Worm (Caenorhabditis elegans) whole organism, L4 larva: ENCODE data around the gene prx-14.
A peak's percentile ranks its signal among the peaks of the same experiment; 100 is the strongest.
"Not testable (repeated sequence)": the region's sequence is repeated elsewhere in the genome, so short reads cannot be mapped to it uniquely, and the experiment has no call there.

Experiments used
- F26F4.8 ChIP-seq: fragments of 200-800 bp; sonication (Bioruptor generic); conservative IDR thresholded peaks from 2 replicates; pipeline ENCODE4 v1.3.6; 2022; ENCODE audit warnings: missing genetic modification characterization, missing compliant biosample characterization
- F37D6.2 ChIP-seq: sonication (generic microtip); optimal IDR thresholded peaks from 2 replicates; lab custom pipeline; 2016; ENCODE audit warnings: mild to moderate bottlenecking, missing genetic modification characterization, missing compliant biosample characterization
- F49E8.2 ChIP-seq: sonication (generic microtip); optimal IDR thresholded peaks from 2 replicates; lab custom pipeline; 2016; ENCODE audit warnings: missing compliant biosample characterization, mild to moderate bottlenecking, missing genetic modification characterization, borderline replicate concordance
- T26A8.4 ChIP-seq: fragments of 200-800 bp; sonication (Bioruptor generic); IDR thresholded peaks from 2 replicates; pipeline ENCODE4 v1.3.6; 2022; ENCODE audit warnings: missing genetic modification characterization, missing compliant biosample characterization
- ZK337.2 ChIP-seq: fragments of 200-800 bp; sonication (Bioruptor generic); IDR thresholded peaks from 2 replicates; pipeline ENCODE4 v1.3.6; 2022; ENCODE audit warnings: missing genetic modification reagents, missing genetic modification characterization, missing compliant biosample characterization
- ZK546.5 ChIP-seq, 2 experiments: sonication (generic microtip); optimal IDR thresholded peaks; 2 replicates each; lab custom pipeline; 2017; ENCODE audit warnings: missing biosample characterization in 2 of 2, missing genetic modification characterization in 2 of 2
- ama-1 ChIP-seq: fragments of 150-350 bp; optimal IDR thresholded peaks from 2 replicates; lab custom pipeline; 2014; ENCODE audit warnings: inconsistent platforms, mixed read lengths
- arid-1 ChIP-seq: fragments of 200-800 bp; sonication (Bioruptor generic); conservative IDR thresholded peaks from 2 replicates; pipeline ENCODE4 v1.3.6; 2022; ENCODE audit warnings: missing genetic modification reagents, missing genetic modification characterization, missing compliant biosample characterization
- ceh-20 ChIP-seq: fragments of 200-800 bp; sonication (Bioruptor generic); IDR thresholded peaks from 2 replicates; pipeline ENCODE4 v1.3.6; 2022; ENCODE audit warnings: missing genetic modification reagents, missing genetic modification characterization, missing compliant biosample characterization
- daf-16 ChIP-seq, 3 experiments: sonication (generic microtip); optimal IDR thresholded peaks; 2 replicates each; lab custom pipeline; 2016 to 2017; ENCODE audit warnings: missing genetic modification characterization in 3 of 3, missing genetic modification reagents in 3 of 3, mild to moderate bottlenecking in 2 of 3, missing compliant biosample characterization in 2 of 3, missing biosample characterization in 1 of 3, moderate library complexity in 1 of 3
- dmd-6 ChIP-seq: fragments of 200-800 bp; sonication (Bioruptor generic); IDR thresholded peaks from 2 replicates; pipeline ENCODE4 v1.3.6; 2022; ENCODE audit warnings: missing genetic modification reagents, missing genetic modification characterization, missing compliant biosample characterization
- dmd-9 ChIP-seq: fragments of 200-800 bp; sonication (Bioruptor generic); IDR thresholded peaks from 2 replicates; pipeline ENCODE4 v1.3.6; 2022; ENCODE audit warnings: missing genetic modification reagents, missing genetic modification characterization, missing compliant biosample characterization
- dve-1 ChIP-seq: sonication (generic microtip); optimal IDR thresholded peaks from 2 replicates; lab custom pipeline; 2017; ENCODE audit warnings: antibody characterized with exemption, mild to moderate bottlenecking, missing genetic modification characterization, missing compliant biosample characterization; ENCODE audit not compliant: insufficient read depth
- hlh-11 ChIP-seq: fragments of 200-800 bp; sonication (Bioruptor generic); optimal IDR thresholded peaks from 2 replicates; lab custom pipeline; 2018; ENCODE audit warnings: mild to moderate bottlenecking, missing genetic modification characterization, missing compliant biosample characterization
- hmg-1.1 ChIP-seq: fragments of 200-800 bp; sonication (Bioruptor generic); IDR thresholded peaks from 2 replicates; pipeline ENCODE4 v1.3.6; 2022; ENCODE audit warnings: missing genetic modification reagents, missing genetic modification characterization, missing compliant biosample characterization
- jun-1 ChIP-seq: fragments of 150-350 bp; optimal IDR thresholded peaks from 2 replicates; lab custom pipeline; 2014; ENCODE audit warnings: missing biosample characterization, missing genetic modification reagents, missing genetic modification characterization
- lim-7 ChIP-seq: fragments of 200-800 bp; sonication (Bioruptor generic); IDR thresholded peaks from 2 replicates; pipeline ENCODE4 v1.3.6; 2022; ENCODE audit warnings: missing genetic modification characterization, missing compliant biosample characterization
- lin-1 ChIP-seq: fragments of 200-800 bp; sonication (Bioruptor generic); IDR thresholded peaks from 2 replicates; pipeline ENCODE4 v1.3.6; 2022; ENCODE audit warnings: missing genetic modification reagents, missing genetic modification characterization, missing compliant biosample characterization
- lin-13 ChIP-seq: fragments of 150-350 bp; optimal IDR thresholded peaks from 2 replicates; lab custom pipeline; 2014; ENCODE audit warnings: missing biosample characterization, missing genetic modification reagents, missing genetic modification characterization
- lin-29 ChIP-seq: fragments of 200-800 bp; sonication (Bioruptor generic); IDR thresholded peaks from 2 replicates; pipeline ENCODE4 v1.3.6; 2022; ENCODE audit warnings: missing genetic modification reagents, missing genetic modification characterization, missing compliant biosample characterization
- lin-38 ChIP-seq: fragments of 200-800 bp; sonication (Bioruptor generic); IDR thresholded peaks from 2 replicates; pipeline ENCODE4 v1.3.6; 2022; ENCODE audit warnings: missing genetic modification reagents, missing genetic modification characterization, missing compliant biosample characterization
- madf-9 ChIP-seq: fragments of 200-800 bp; sonication (Bioruptor generic); conservative IDR thresholded peaks from 2 replicates; pipeline ENCODE4 v1.3.6; 2022; ENCODE audit warnings: missing genetic modification reagents, missing genetic modification characterization, missing compliant biosample characterization
- mdl-1 ChIP-seq, 2 experiments: fragments of 150-350 bp in 1 of 2; sonication (generic microtip) in 1 of 2; optimal IDR thresholded peaks; 2 replicates each; lab custom pipeline; 2014 to 2017; ENCODE audit warnings: missing biosample characterization in 2 of 2, missing genetic modification characterization in 2 of 2
- mdt-29 ChIP-seq: fragments of 200-800 bp; sonication (Bioruptor generic); IDR thresholded peaks from 2 replicates; pipeline ENCODE4 v1.3.6; 2022; ENCODE audit warnings: missing genetic modification reagents, missing genetic modification characterization, missing compliant biosample characterization
- mes-2 ChIP-seq: sonication (generic microtip); optimal IDR thresholded peaks from 2 replicates; lab custom pipeline; 2016; ENCODE audit warnings: missing genotype, mild to moderate bottlenecking, missing genetic modification characterization, missing compliant biosample characterization; ENCODE audit not compliant: poor library complexity, severe bottlenecking
- mxl-2 ChIP-seq: fragments of 200-800 bp; sonication (Bioruptor generic); conservative IDR thresholded peaks from 2 replicates; pipeline ENCODE4 v1.3.6; 2022; ENCODE audit warnings: missing genetic modification reagents, missing genetic modification characterization, missing compliant biosample characterization
- nhr-102 ChIP-seq: sonication (generic microtip); optimal IDR thresholded peaks from 2 replicates; lab custom pipeline; 2016; ENCODE audit warnings: mild to moderate bottlenecking, missing genetic modification characterization, moderate library complexity, missing compliant biosample characterization
- nhr-11 ChIP-seq: fragments of 150-350 bp; optimal IDR thresholded peaks from 2 replicates; lab custom pipeline; 2014; ENCODE audit warnings: missing biosample characterization, missing genetic modification characterization
- nhr-28 ChIP-seq: fragments of 150-350 bp; optimal IDR thresholded peaks from 2 replicates; lab custom pipeline; 2014; ENCODE audit warnings: missing biosample characterization, missing genetic modification characterization
- nhr-41 ChIP-seq: fragments of 200-800 bp; sonication (Bioruptor generic); IDR thresholded peaks from 2 replicates; pipeline ENCODE4 v1.3.6; 2022; ENCODE audit warnings: missing genetic modification reagents, missing genetic modification characterization, missing compliant biosample characterization
- nhr-48 ChIP-seq: sonication (generic microtip); optimal IDR thresholded peaks from 2 replicates; lab custom pipeline; 2016; ENCODE audit warnings: mild to moderate bottlenecking, missing genetic modification characterization, missing compliant biosample characterization
- nhr-6 ChIP-seq: fragments of 150-350 bp; optimal IDR thresholded peaks from 2 replicates; lab custom pipeline; 2014; ENCODE audit warnings: missing biosample characterization, missing genetic modification characterization
- nhr-77 ChIP-seq: fragments of 150-350 bp; optimal IDR thresholded peaks from 2 replicates; lab custom pipeline; 2014; ENCODE audit warnings: missing biosample characterization, missing genetic modification characterization
- php-3 ChIP-seq: fragments of 200-800 bp; sonication (Bioruptor generic); IDR thresholded peaks from 2 replicates; pipeline ENCODE4 v1.3.6; 2022; ENCODE audit warnings: missing genetic modification reagents, missing genetic modification characterization, missing compliant biosample characterization
- rbr-2 ChIP-seq: sonication (generic microtip); optimal IDR thresholded peaks from 2 replicates; lab custom pipeline; 2016; ENCODE audit warnings: missing genotype, missing genetic modification characterization, missing compliant biosample characterization
- saeg-2 ChIP-seq: fragments of 200-800 bp; sonication (Bioruptor generic); IDR thresholded peaks from 2 replicates; pipeline ENCODE4 v1.3.6; 2022; ENCODE audit warnings: missing genetic modification reagents, missing genetic modification characterization, missing compliant biosample characterization
- snpc-1.2 ChIP-seq: fragments of 200-800 bp; sonication (Bioruptor generic); IDR thresholded peaks from 2 replicates; pipeline ENCODE4 v1.3.6; 2022; ENCODE audit warnings: missing genetic modification reagents, missing genetic modification characterization, missing compliant biosample characterization
- tra-1 ChIP-seq: fragments of 200-800 bp; sonication (Bioruptor generic); IDR thresholded peaks from 2 replicates; pipeline ENCODE4 v1.3.6; 2022; ENCODE audit warnings: missing genetic modification reagents, missing genetic modification characterization, missing compliant biosample characterization
- unc-130 ChIP-seq: sonication (generic microtip); optimal IDR thresholded peaks from 2 replicates; lab custom pipeline; 2016; ENCODE audit warnings: missing genetic modification reagents, missing genetic modification characterization, missing compliant biosample characterization
- unc-62 ChIP-seq, 3 experiments: fragments of 150-350 bp in 1 of 3; sonication (generic microtip); optimal IDR thresholded peaks in 2 of 3; peaks in 1 of 3; 1 replicate in 1 of 3; 2 replicates in 2 of 3; lab custom pipeline; 2014 to 2017; ENCODE audit warnings: missing biosample characterization in 3 of 3, missing genetic modification characterization in 3 of 3, missing genetic modification reagents in 3 of 3, missing genotype in 1 of 3
- vab-7 ChIP-seq: fragments of 200-800 bp; sonication (Bioruptor generic); IDR thresholded peaks from 2 replicates; pipeline ENCODE4 v1.3.6; 2022; ENCODE audit warnings: missing genetic modification reagents, missing genetic modification characterization, missing compliant biosample characterization
- zfp-2 ChIP-seq: sonication (generic microtip); optimal IDR thresholded peaks from 2 replicates; lab custom pipeline; 2016; ENCODE audit warnings: mild to moderate bottlenecking, missing genetic modification characterization, missing compliant biosample characterization
- zfp-3 ChIP-seq: fragments of 200-800 bp; sonication (Bioruptor generic); conservative IDR thresholded peaks from 2 replicates; pipeline ENCODE4 v1.3.6; 2022; ENCODE audit warnings: missing genetic modification reagents, missing genetic modification characterization, missing compliant biosample characterization
- ztf-7 ChIP-seq: fragments of 150-350 bp; optimal IDR thresholded peaks from 2 replicates; lab custom pipeline; 2014; ENCODE audit warnings: missing biosample characterization, missing genetic modification characterization

The prx-14 gene

ce11 chrIV:11176967-11177366, 6.0 kb upstream of the prx-14 start, which contains the start of gene rap-3:
TSS of gene rap-3 (plus strand) at chrIV:11177267.
- TF ChIP-seq lin-38 (GFP tag; lab: Robert Waterston, UW): no peak
- TF ChIP-seq hlh-11 (tag; lab: Kevin White, UChicago): no peak
- no peak for TF ChIP-seq php-3
- TF ChIP-seq F26F4.8 (GFP tag; lab: Robert Waterston, UW): no peak
- TF ChIP-seq, all 104 proteins: peak for 0

ce11 chrIV:11178495-11178894, 4.4 kb upstream of the prx-14 start, which contains the start of gene C08F8.9:
TSS of gene C08F8.9 (minus strand) at chrIV:11178595.
- TF ChIP-seq saeg-2 (no peak), ama-1 (lab: Kevin White, UChicago) (peak; percentile 23), snpc-1.2 (GFP tag; lab: Robert Waterston, UW) (no peak)

ce11 chrIV:11179123-11179740, 3.7 kb upstream of the prx-14 start, which contains the start of gene cpt-2:
TSS of gene cpt-2 (plus strand) at chrIV:11179645.
- TF ChIP-seq ZK546.5 (tag; optimal IDR thresholded peaks at IDR 0.05; lab: Kevin White, UChicago) (peak in 1 of 2 experiments; percentile 52), hmg-1.1 (peak; percentile 83), lin-1 (peak; percentile 77), lin-29 (GFP tag; lab: Robert Waterston, UW) (peak; percentile 79), ZK337.2 (GFP tag; lab: Robert Waterston, UW) (peak; percentile 88), lin-38 (GFP tag; lab: Robert Waterston, UW) (peak; percentile 91), nhr-48 (tag; lab: Kevin White, UChicago) (peak; percentile 72), mes-2 (tag; lab: Kevin White, UChicago) (peak; percentile 92), lin-13 (GFP tag; lab: Kevin White, UChicago) (peak; percentile 57), rbr-2 (tag; lab: Kevin White, UChicago) (peak; percentile 88), vab-7 (GFP tag; lab: Robert Waterston, UW) (peak; percentile 87), ceh-20 (GFP tag; lab: Robert Waterston, UW) (peak; percentile 94), mdl-1 (tag; optimal IDR thresholded peaks at IDR 0.05; lab: Kevin White, UChicago) (peak; percentile 5 to 77), lim-7 (GFP tag; lab: Robert Waterston, UW) (peak; percentile 59; the same call in 1 of the 2 replicates), daf-16 (GFP tag; optimal IDR thresholded peaks at IDR 0.05; lab: Kevin White, UChicago) (peak; percentile 13 to 73), daf-16 (tag; optimal IDR thresholded peaks at IDR 0.05; lab: Kevin White, UChicago) (peak; percentile 77), dmd-6 (peak; percentile 94), dve-1 (tag; lab: Kevin White, UChicago) (peak; percentile 92), nhr-77 (tag; lab: Kevin White, UChicago) (peak; percentile 91), unc-62 (GFP tag; optimal IDR thresholded peaks at IDR 0.05 in 1 of 2; lab: Kevin White, UChicago) (peak in 1 of 2 experiments; percentile 97), nhr-6 (tag; lab: Kevin White, UChicago) (peak; percentile 25), ztf-7 (tag; lab: Kevin White, UChicago) (peak; percentile 67), zfp-3 (GFP tag; lab: Robert Waterston, UW) (peak; percentile 80), T26A8.4 (GFP tag; lab: Robert Waterston, UW) (peak; percentile 93), F49E8.2 (peak; percentile 61), nhr-28 (tag; lab: Kevin White, UChicago) (peak; percentile 96), arid-1 (GFP tag; lab: Robert Waterston, UW) (peak; percentile 90), mdt-29 (GFP tag; lab: Robert Waterston, UW) (peak; percentile 85), dmd-9 (GFP tag; lab: Robert Waterston, UW) (peak; percentile 91), nhr-102 (tag; lab: Kevin White, UChicago) (peak; percentile 70), nhr-11 (tag; lab: Kevin White, UChicago) (peak; percentile 75), nhr-41 (peak; percentile 45; the same call in 1 of the 2 replicates), mxl-2 (GFP tag; lab: Robert Waterston, UW) (peak; percentile 60; the same call in 1 of the 2 replicates), zfp-2 (tag; lab: Kevin White, UChicago) (peak; percentile 32), madf-9 (GFP tag; lab: Robert Waterston, UW) (peak; percentile 68; the same call in 1 of the 2 replicates), jun-1 (tag; lab: Kevin White, UChicago) (peak; percentile 40), tra-1 (peak; percentile 90), F37D6.2 (tag; lab: Kevin White, UChicago) (peak; percentile 74), unc-130 (peak; percentile 46)
- not testable (repeated sequence) for TF ChIP-seq unc-62 (tag; optimal IDR thresholded peaks at IDR 0.05; lab: Kevin White, UChicago)
